Fruit fly (Drosophila melanogaster): ENCODE data around the gene Fad2.

The Fad2 gene

dm6 chr3L:11062441-11062840 lies 39.1 kb downstream of the Fad2 start, which contains the start of gene CG32069 (continued):
- TF ChIP-seq CG6683 (GFP tag; optimal IDR thresholded peaks at IDR 0.05) (no peak), Hsf (GFP tag; optimal IDR thresholded peaks at IDR 0.05) (no peak), Vsx1 (GFP tag; optimal IDR thresholded peaks at IDR 0.05) (no peak), gsb-n (tag; optimal IDR thresholded peaks at IDR 0.05) (no peak), Usf (GFP tag; optimal IDR thresholded peaks at IDR 0.05) (no peak), Dp (GFP tag; optimal IDR thresholded peaks at IDR 0.05) (peak; percentile 84), CG6175 (GFP tag; IDR thresholded peaks at IDR 0.05) (no peak), Dek (tag; optimal IDR thresholded peaks at IDR 0.05) (no peak), CG7839 (tag; optimal IDR thresholded peaks at IDR 0.05) (no peak), Bgb (GFP tag; IDR thresholded peaks at IDR 0.05; ENCODE audit: partially characterized antibody) (no peak), CG7786 (GFP tag; optimal IDR thresholded peaks at IDR 0.05) (no peak), CG10267 (tag; optimal IDR thresholded peaks at IDR 0.05) (no peak), E2f1 (GFP tag; IDR thresholded peaks at IDR 0.05) (no peak), Hr39 (optimal IDR thresholded peaks at IDR 0.05) (no peak), CG6272 (GFP tag; IDR thresholded peaks at IDR 0.05) (no peak), CG33557 (GFP tag; optimal IDR thresholded peaks at IDR 0.05) (no peak), Opbp (GFP tag; IDR thresholded peaks at IDR 0.05; ENCODE audit: partially characterized antibody) (no peak), stc (GFP tag; IDR thresholded peaks at IDR 0.05) (no peak), hbn (GFP tag; IDR thresholded peaks at IDR 0.05; ENCODE audit: partially characterized antibody) (0 out of 2 replicates have a peak, but pooled peaks have one; percentile 20), MBD-R2 (GFP tag; IDR thresholded peaks at IDR 0.05) (peak; percentile 73), CG4730 (GFP tag; IDR thresholded peaks at IDR 0.05) (no peak), CG1647 (GFP tag; optimal IDR thresholded peaks at IDR 0.05) (no peak), Gug (GFP tag; IDR thresholded peaks at IDR 0.05) (no peak), E2f2 (GFP tag; IDR thresholded peaks at IDR 0.05) (peak; percentile 88), Doc2 (GFP tag; IDR thresholded peaks at IDR 0.05) (no peak), maf-S (GFP tag; optimal IDR thresholded peaks at IDR 0.05) (no peak), CG1529 (GFP tag; optimal IDR thresholded peaks at IDR 0.05) (no peak), Ssrp (tag; optimal IDR thresholded peaks at IDR 0.05) (no peak), CG10209 (GFP tag; optimal IDR thresholded peaks at IDR 0.05) (no peak), z (GFP tag; IDR thresholded peaks at IDR 0.05) (no peak), dm (GFP tag; optimal IDR thresholded peaks at IDR 0.05) (no peak), row (GFP tag; IDR thresholded peaks at IDR 0.05) (peak; percentile 39; the same call in 1 of the 3 replicates), CG10321 (GFP tag; IDR thresholded peaks at IDR 0.05) (no peak), CG3407 (GFP tag; optimal IDR thresholded peaks at IDR 0.05) (no peak), klu (GFP tag; IDR thresholded peaks at IDR 0.05) (no peak), trh (GFP tag; optimal IDR thresholded peaks at IDR 0.05) (no peak), dmrt11E (tag; optimal IDR thresholded peaks at IDR 0.05) (no peak), ssp (GFP tag; IDR thresholded peaks at IDR 0.05) (no peak), pfk (GFP tag; optimal IDR thresholded peaks at IDR 0.05) (no peak), CG6254 (GFP tag; optimal IDR thresholded peaks at IDR 0.05) (no peak), psq (GFP tag; optimal IDR thresholded peaks at IDR 0.05) (no peak), Oaz (GFP tag; IDR thresholded peaks at IDR 0.05) (no peak), CG12219 (GFP tag; optimal IDR thresholded peaks at IDR 0.05) (no peak), eyg (GFP tag; optimal IDR thresholded peaks at IDR 0.05) (no peak), otp (GFP tag; IDR thresholded peaks at IDR 0.05) (no peak), CG13424 (tag; optimal IDR thresholded peaks at IDR 0.05) (no peak), CG7928 (GFP tag; optimal IDR thresholded peaks at IDR 0.05) (no peak), CG8388 (GFP tag; optimal IDR thresholded peaks at IDR 0.05) (no peak), croc (GFP tag; conservative IDR thresholded peaks at IDR 0.05) (no peak), CG4282 (GFP tag; optimal IDR thresholded peaks at IDR 0.05) (no peak), kni (GFP tag; optimal IDR thresholded peaks at IDR 0.05) (no peak), Sry-β (GFP tag; optimal IDR thresholded peaks at IDR 0.05) (peak; percentile 81)
